Worm (Caenorhabditis elegans): Measurements from ENCODE around the gene F53B3.6.
A peak's percentile ranks its signal among the peaks of the same experiment; 100 is the strongest.

The F53B3.6 gene

DNA sequence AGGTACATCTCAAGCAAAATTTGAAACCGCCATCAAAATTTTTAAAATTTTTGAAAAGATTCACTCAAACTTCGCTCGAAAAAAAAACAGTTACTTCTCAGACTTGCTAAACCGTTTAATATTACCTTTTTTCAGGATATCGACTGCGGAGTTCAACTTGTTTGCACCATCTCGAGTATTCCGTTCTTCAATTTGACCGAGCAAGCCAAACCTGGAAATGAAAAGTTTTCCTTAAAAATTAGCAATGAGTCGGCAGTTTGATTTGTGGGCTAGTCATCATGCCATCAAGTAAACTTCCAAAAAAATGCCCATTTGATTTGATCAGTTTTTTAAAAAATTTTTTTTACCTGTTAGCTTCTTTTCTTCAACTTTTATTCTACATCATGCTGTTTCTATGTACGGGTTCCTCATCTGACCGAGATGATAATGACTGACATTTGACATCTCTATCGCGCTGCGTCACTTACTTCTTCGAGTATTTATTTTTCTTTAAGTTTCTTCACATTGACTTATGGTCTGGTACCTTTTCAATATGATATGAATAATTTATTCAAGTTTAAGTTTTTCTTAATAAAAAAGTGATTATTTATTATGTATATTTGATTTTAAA is 26.1 kb downstream of the F53B3.6 start (continued):
- no peak for TF ChIP-seq dmd-8 (GFP tag; IDR thresholded peaks at IDR 0.05)
- no peak for TF ChIP-seq daf-12 (tag; optimal IDR thresholded peaks at IDR 0.05)
- no peak for TF ChIP-seq zip-2 (tag; optimal IDR thresholded peaks at IDR 0.05)
- TF ChIP-seq nhr-11 (tag; optimal IDR thresholded peaks at IDR 0.05) = no peak
- TF ChIP-seq aly-2 (tag; optimal IDR thresholded peaks at IDR 0.05) = no peak
- peak; percentile 80 for TF ChIP-seq T26A8.4 (GFP tag; IDR thresholded peaks at IDR 0.05)
- TF ChIP-seq lin-15B (tag; optimal IDR thresholded peaks at IDR 0.05) = no peak
- no peak for TF ChIP-seq ceh-28 (tag; optimal IDR thresholded peaks at IDR 0.05)
- TF ChIP-seq madf-9 (GFP tag; conservative IDR thresholded peaks at IDR 0.05) = no peak
- no peak for TF ChIP-seq ZK337.2 (GFP tag; IDR thresholded peaks at IDR 0.05)
- TF ChIP-seq hlh-30 (tag; optimal IDR thresholded peaks at IDR 0.05; ENCODE audit: insufficient read depth) = peak; percentile 21
- peak; percentile 65 for TF ChIP-seq aha-1 (tag)
- peak; percentile 14; the same call in 1 of the 2 replicates for TF ChIP-seq tra-1 (GFP tag; IDR thresholded peaks at IDR 0.05)
- TF ChIP-seq nhr-76 (tag; optimal IDR thresholded peaks at IDR 0.05) = no peak
- no peak for TF ChIP-seq snpc-1.2 (GFP tag; IDR thresholded peaks at IDR 0.05)
- no peak for TF ChIP-seq vab-7 (GFP tag; IDR thresholded peaks at IDR 0.05)
- TF ChIP-seq lin-29 (GFP tag; IDR thresholded peaks at IDR 0.05) = no peak
- TF ChIP-seq hmg-1.1 (GFP tag; IDR thresholded peaks at IDR 0.05) = no peak
- TF ChIP-seq ceh-20 (GFP tag; IDR thresholded peaks at IDR 0.05) = 0 out of 2 replicates have a peak, but pooled peaks have one; percentile 48
- no peak for TF ChIP-seq ZK546.5 (tag; optimal IDR thresholded peaks at IDR 0.05)
- TF ChIP-seq F44E2.7 (GFP tag; IDR thresholded peaks at IDR 0.05) = no peak
- TF ChIP-seq egl-27 (tag; optimal IDR thresholded peaks at IDR 0.05) = no peak
- no peak for TF ChIP-seq mxl-3 (GFP tag; optimal IDR thresholded peaks at IDR 0.05)
- no peak for TF ChIP-seq dpl-1 (GFP tag; optimal IDR thresholded peaks at IDR 0.05)
- no peak for TF ChIP-seq nhr-42 (GFP tag; IDR thresholded peaks at IDR 0.05)
- no peak for TF ChIP-seq set-16 (GFP tag; IDR thresholded peaks at IDR 0.05)
- no peak for TF ChIP-seq arid-1 (GFP tag; conservative IDR thresholded peaks at IDR 0.05)
- TF ChIP-seq fos-1 (tag; optimal IDR thresholded peaks at IDR 0.05) = no peak

DNA sequence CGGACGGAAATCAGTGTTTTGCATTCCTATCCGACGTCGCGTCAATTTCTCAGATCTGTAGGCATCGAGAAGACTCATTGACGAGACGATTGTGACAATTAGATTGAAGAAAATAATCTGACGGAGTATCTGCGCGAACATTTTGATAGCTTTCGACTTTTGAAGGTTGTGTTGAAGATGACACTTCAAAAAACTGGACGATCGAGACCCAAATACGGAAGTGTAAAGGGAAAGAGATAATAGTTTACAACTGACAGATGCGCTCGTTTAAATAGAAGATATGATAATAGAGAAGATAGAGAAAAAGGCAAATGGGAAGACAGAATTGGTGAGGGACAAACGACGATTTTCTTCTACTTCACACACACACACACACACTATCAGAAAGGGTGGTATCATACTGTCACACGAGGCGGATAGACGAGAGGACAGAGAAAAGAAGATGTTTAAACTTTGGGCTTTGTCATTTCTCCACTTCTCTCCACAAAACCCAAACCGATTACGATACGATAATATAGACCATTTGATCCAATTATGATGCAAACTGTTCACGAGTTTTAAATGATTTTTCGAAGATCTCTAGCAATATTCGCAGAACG is 27.2 kb downstream of the F53B3.6 start, which contains the start of gene B0410.3:
Gene B0410.3 (minus strand): TSS at position 351 of the 599 bp plus-strand sequence.
- TF ChIP-seq hlh-11 (tag; optimal IDR thresholded peaks at IDR 0.05) = peak; percentile 74
- no peak for TF ChIP-seq pqm-1 (tag; optimal IDR thresholded peaks at IDR 0.05)
- peak; percentile 43 for TF ChIP-seq rbr-2 (tag; optimal IDR thresholded peaks at IDR 0.05)
- peak; percentile 70 for TF ChIP-seq dve-1 (tag; optimal IDR thresholded peaks at IDR 0.05; ENCODE audit: insufficient read depth)
- TF ChIP-seq mes-2 (tag; optimal IDR thresholded peaks at IDR 0.05; ENCODE audit: poor library complexity, severe bottlenecking) = peak; percentile 5
- TF ChIP-seq dpl-1 (GFP tag; optimal IDR thresholded peaks at IDR 0.05) = no peak
- TF ChIP-seq mxl-3 (GFP tag; optimal IDR thresholded peaks at IDR 0.05) = peak; percentile 83
- TF ChIP-seq nhr-25 (tag; optimal IDR thresholded peaks at IDR 0.05; ENCODE audit: borderline replicate concordance, insufficient read depth) = peak; percentile 83
- peak; percentile 77 for TF ChIP-seq nhr-48 (tag; optimal IDR thresholded peaks at IDR 0.05)
- no peak for TF ChIP-seq nhr-102 (tag; optimal IDR thresholded peaks at IDR 0.05)
- peak; percentile 74 for TF ChIP-seq hlh-30 (tag; optimal IDR thresholded peaks at IDR 0.05; ENCODE audit: insufficient read depth)
- peak in 1 of 2 experiments; percentile 36 for TF ChIP-seq lsy-2 (tag; optimal IDR thresholded peaks at IDR 0.05)
- no peak for TF ChIP-seq nhr-10 (tag; optimal IDR thresholded peaks at IDR 0.05)
- no peak for TF ChIP-seq dmd-9 (GFP tag; IDR thresholded peaks at IDR 0.05)
- TF ChIP-seq jun-1 (tag; optimal IDR thresholded peaks at IDR 0.05) = no peak
- TF ChIP-seq cey-2 (tag; optimal IDR thresholded peaks at IDR 0.05; ENCODE audit: borderline replicate concordance, insufficient read depth) = peak; percentile 59
- TF ChIP-seq arid-1 (GFP tag; conservative IDR thresholded peaks at IDR 0.05) = no peak
- no peak for TF ChIP-seq ZK546.5 (tag; optimal IDR thresholded peaks at IDR 0.05)
- no peak for TF ChIP-seq ces-1 (GFP tag; optimal IDR thresholded peaks at IDR 0.05)
- peak; percentile 19 for TF ChIP-seq spr-1 (tag; optimal IDR thresholded peaks at IDR 0.05)
- TF ChIP-seq nhr-237 (tag; optimal IDR thresholded peaks at IDR 0.05) = peak; percentile 30
- peak; percentile 56 to 84 for TF ChIP-seq mdl-1 (tag; optimal IDR thresholded peaks at IDR 0.05)
- 0 out of 2 replicates have a peak, but pooled peaks have one; percentile 21 for TF ChIP-seq dmd-6 (GFP tag; IDR thresholded peaks at IDR 0.05)
- peak in 1 of 2 experiments; percentile 81 for TF ChIP-seq unc-62 (GFP tag; optimal IDR thresholded peaks at IDR 0.05 in 1 of 2)
- no peak for TF ChIP-seq unc-62 (tag; optimal IDR thresholded peaks at IDR 0.05)
- no peak for TF ChIP-seq php-3 (GFP tag; IDR thresholded peaks at IDR 0.05)
